Worm (Caenorhabditis elegans): ENCODE data around the gene clc-3.

DNA sequence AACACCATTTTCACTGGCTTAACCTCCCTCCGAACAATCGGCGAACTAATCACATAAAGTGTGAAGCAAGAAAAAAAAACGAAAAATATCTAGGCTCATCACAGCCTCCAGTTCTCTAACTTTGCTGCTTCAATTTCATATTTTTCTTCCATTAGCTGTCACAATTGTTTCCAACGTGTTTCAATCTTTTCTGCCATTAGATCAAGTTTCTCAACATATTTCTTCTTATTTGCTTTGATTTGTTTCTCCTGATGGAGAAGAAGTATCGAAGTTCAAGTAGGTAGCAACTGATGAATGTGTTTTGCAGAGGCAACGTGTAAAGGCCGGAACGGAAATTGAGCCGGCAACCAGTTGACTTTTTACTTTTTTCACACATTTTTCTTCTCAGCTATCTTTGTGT lies 5.6 kb upstream of the clc-3 start, which contains the start of gene ZK563.7:
- TF ChIP-seq zfh-2 (GFP tag; conservative IDR thresholded peaks at IDR 0.05) (no peak), ama-1 (optimal IDR thresholded peaks at IDR 0.05) (no peak), ama-1 (GFP tag; optimal IDR thresholded peaks at IDR 0.05) (no peak), ceh-27 (GFP tag; optimal IDR thresholded peaks at IDR 0.05) (no peak), nfya-1 (tag; optimal IDR thresholded peaks at IDR 0.05; ENCODE audit: borderline replicate concordance, insufficient read depth) (no peak)
